Worm (Caenorhabditis elegans): Measurements from ENCODE around the gene F58F12.12.

Gene F58F12.12

DNA sequence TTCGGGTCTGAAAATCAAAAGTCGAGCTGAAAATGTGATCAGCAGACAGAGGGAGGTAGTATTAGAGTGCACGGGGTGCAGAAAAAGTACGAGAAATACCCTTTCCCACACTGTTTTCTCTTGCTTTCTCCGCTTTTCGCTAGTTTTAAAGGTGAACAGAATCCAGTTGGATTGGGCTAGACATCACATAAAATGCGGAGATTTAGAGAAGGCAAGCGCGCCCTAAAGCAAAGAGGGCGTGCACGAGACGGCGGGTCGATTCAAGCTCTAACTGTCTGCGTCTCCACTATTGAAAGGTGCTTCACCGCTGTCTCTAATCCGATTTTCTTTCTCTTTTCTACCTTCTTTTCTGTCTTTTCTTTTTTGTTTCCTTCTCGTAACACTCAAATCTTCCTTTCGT, 10.9 kb upstream of the F58F12.12 start (continued):
- peak; percentile 98 for TF ChIP-seq hlh-30 (tag; optimal IDR thresholded peaks at IDR 0.05; ENCODE audit: insufficient read depth)
- peak; percentile 79 for TF ChIP-seq lin-13 (GFP tag; optimal IDR thresholded peaks at IDR 0.05)
- TF ChIP-seq jun-1 (tag; optimal IDR thresholded peaks at IDR 0.05) = no peak
- TF ChIP-seq Y5F2A.4 (GFP tag; optimal IDR thresholded peaks at IDR 0.05) = no peak
- TF ChIP-seq ceh-62 (tag; optimal IDR thresholded peaks at IDR 0.05) = no peak
- no peak for TF ChIP-seq skn-1 (tag; optimal IDR thresholded peaks at IDR 0.05)
- TF ChIP-seq ama-1 (optimal IDR thresholded peaks at IDR 0.05) = no peak
- TF ChIP-seq ceh-82 (tag; optimal IDR thresholded peaks at IDR 0.05) = no peak

DNA sequence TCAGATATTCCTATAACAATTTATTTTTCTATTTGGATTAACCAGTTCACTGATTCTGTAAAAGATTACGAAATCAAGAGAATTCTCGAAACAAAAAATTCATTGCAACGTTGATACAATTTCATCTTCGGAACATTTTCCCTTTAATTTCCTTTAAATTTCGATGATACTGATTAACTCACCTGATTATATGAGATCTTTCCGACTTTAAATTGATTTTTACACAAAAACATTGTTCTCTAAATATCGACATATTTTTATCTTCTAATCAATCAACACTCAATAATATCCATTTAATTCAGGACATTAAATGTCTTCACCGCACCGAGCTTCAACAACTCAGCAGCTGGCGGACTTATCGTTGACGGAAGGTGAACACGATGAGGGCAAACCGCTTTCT, 10.0 kb upstream of the F58F12.12 start, which contains the start of gene lin-23:
Gene lin-23, plus strand, starts transcription at position 301 of the 400 bp plus-strand sequence.
- TF ChIP-seq unc-62 (GFP tag; optimal IDR thresholded peaks at IDR 0.05 in 1 of 2) (peak in 1 of 2 experiments; percentile 70), unc-62 (tag; optimal IDR thresholded peaks at IDR 0.05) (no peak), rbr-2 (tag; optimal IDR thresholded peaks at IDR 0.05) (no peak), ztf-11 (tag; optimal IDR thresholded peaks at IDR 0.05) (no peak), attf-4 (tag; optimal IDR thresholded peaks at IDR 0.05) (no peak)

DNA sequence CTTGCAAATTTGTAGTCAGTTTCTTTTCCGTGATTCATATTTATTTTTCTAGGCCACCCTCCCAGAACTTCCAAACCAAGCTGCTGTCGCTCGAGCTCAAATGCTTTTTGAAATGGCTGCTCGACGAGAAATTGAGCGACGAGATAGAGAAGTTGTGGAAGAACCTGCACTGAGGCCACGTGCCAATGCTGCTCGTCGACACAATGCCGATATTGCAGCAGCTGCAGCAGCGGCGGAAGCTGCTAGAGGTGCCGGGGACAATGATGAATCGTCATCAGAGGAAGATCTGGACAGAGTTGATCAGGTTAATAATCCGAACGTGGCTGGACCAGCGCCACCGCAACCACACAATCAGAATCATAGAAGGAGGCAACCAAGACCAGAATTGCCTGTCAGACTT, 7.6 kb upstream of the F58F12.12 start:
- TF ChIP-seq set-16 (GFP tag; IDR thresholded peaks at IDR 0.05) (peak; percentile 56), nhr-28 (tag; optimal IDR thresholded peaks at IDR 0.05) (no peak), pha-4 (GFP tag; IDR thresholded peaks at IDR 0.05) (0 out of 2 replicates have a peak, but pooled peaks have one; percentile 8), pha-4 (tag; optimal IDR thresholded peaks at IDR 0.05) (no peak)

DNA sequence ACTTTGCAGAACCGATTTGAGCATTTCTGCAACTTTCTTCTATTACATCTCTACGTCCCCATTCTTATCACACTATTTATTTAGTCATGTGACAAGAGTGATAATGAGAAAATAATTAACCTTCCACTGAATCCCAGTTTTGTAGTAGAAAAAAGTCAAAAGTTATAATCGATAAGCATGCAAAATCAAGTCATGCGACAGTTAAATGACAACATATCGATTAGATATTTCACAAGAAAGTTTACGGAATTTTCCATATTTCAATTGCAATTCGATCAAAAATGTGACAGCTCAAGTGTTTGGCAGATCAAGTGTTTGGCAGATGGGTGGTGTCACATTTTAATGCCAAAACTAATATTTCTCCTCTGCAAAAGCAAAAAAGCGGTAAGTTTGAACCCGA, 6.3 kb upstream of the F58F12.12 start:
- TF ChIP-seq lin-38 (GFP tag; IDR thresholded peaks at IDR 0.05) = peak; percentile 31
- TF ChIP-seq ztf-7 (tag; optimal IDR thresholded peaks at IDR 0.05) = no peak
- TF ChIP-seq nhr-48 (tag; optimal IDR thresholded peaks at IDR 0.05) = peak; percentile 49
- no peak for TF ChIP-seq nhr-6 (tag; optimal IDR thresholded peaks at IDR 0.05)
- TF ChIP-seq dmd-6 (GFP tag; IDR thresholded peaks at IDR 0.05) = peak; percentile 65
- TF ChIP-seq nhr-28 (tag; optimal IDR thresholded peaks at IDR 0.05) = peak; percentile 40
- no peak for TF ChIP-seq daf-16 (GFP tag; optimal IDR thresholded peaks at IDR 0.05)
- TF ChIP-seq daf-16 (tag; optimal IDR thresholded peaks at IDR 0.05) = peak; percentile 52
- TF ChIP-seq aly-2 (tag; optimal IDR thresholded peaks at IDR 0.05) = no peak
- peak; percentile 38 for TF ChIP-seq hlh-11 (tag; optimal IDR thresholded peaks at IDR 0.05)
- peak; percentile 62 for TF ChIP-seq T20F7.1 (GFP tag; optimal IDR thresholded peaks at IDR 0.05)
- peak; percentile 72 for TF ChIP-seq dve-1 (tag; optimal IDR thresholded peaks at IDR 0.05; ENCODE audit: insufficient read depth)
- no peak for TF ChIP-seq lin-29 (GFP tag; IDR thresholded peaks at IDR 0.05)
- peak; percentile 73 for TF ChIP-seq hlh-30 (tag; optimal IDR thresholded peaks at IDR 0.05; ENCODE audit: insufficient read depth)

DNA sequence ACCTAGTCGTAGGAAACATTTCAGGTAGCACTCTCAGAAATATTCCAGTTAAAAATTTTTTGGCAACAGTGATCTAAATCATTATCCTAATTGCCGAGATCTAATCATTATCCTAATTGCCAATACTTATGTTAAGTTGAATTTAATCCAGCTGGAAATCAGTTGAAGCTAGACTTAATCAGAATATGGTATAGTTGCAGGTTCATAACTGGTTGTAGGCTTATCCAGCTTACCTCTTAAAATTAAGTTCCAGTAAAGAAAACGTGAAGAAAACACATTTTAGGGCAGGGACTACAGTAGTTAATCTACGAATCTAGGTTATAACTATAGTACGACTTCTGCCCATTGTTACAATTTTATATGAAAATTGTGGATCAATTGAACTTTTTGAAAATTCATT, 4.3 kb upstream of the F58F12.12 start:
- TF ChIP-seq ceh-32 (tag; optimal IDR thresholded peaks at IDR 0.05; ENCODE audit: poor library complexity) (no peak), zip-11 (GFP tag; IDR thresholded peaks at IDR 0.05) (no peak), jun-1 (tag; optimal IDR thresholded peaks at IDR 0.05) (no peak), aha-1 (tag) (peak; percentile 93)

DNA sequence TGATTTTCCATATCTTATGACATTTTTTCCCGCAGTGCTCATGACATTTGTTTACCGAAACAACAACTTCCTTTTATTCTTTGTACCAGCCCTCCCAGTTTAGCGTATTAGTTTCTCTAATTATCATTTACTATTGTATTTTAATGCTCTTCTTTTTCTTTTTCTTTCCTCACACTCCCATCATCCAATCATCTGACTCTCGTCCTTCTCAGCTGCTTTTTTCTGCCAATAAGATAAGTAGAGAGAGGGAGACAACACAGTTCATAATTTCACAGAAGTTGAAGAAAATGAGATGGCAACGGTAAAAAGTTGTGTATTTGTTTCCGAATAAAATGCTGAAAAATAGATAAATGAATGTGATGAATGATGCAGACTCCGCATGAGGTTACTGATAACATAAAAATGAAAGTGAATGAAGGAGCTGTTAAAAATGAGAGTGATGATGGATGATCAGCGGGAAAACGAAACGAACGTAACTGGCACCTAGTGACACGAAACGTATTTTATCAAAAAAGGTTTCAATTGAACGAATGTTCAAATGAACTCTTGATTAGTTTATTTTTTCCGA, 3.5 kb upstream of the F58F12.12 start:
- TF ChIP-seq lin-1 (GFP tag; IDR thresholded peaks at IDR 0.05) = no peak
- TF ChIP-seq dmd-6 (GFP tag; IDR thresholded peaks at IDR 0.05) = peak; percentile 70
- TF ChIP-seq hlh-30 (tag; optimal IDR thresholded peaks at IDR 0.05; ENCODE audit: insufficient read depth) = peak; percentile 49
- TF ChIP-seq nhr-76 (tag; optimal IDR thresholded peaks at IDR 0.05) = no peak
- peak; percentile 71 for TF ChIP-seq pqm-1 (tag; optimal IDR thresholded peaks at IDR 0.05)
- TF ChIP-seq daf-16 (GFP tag; optimal IDR thresholded peaks at IDR 0.05) = no peak
- TF ChIP-seq daf-16 (tag; optimal IDR thresholded peaks at IDR 0.05) = peak; percentile 53
- peak; percentile 13 for TF ChIP-seq mep-1 (tag; optimal IDR thresholded peaks at IDR 0.05)
- peak in 1 of 2 experiments; percentile 69 for TF ChIP-seq unc-62 (GFP tag; optimal IDR thresholded peaks at IDR 0.05 in 1 of 2)
- TF ChIP-seq unc-62 (tag; optimal IDR thresholded peaks at IDR 0.05) = no peak
- peak; percentile 74 for TF ChIP-seq nhr-28 (tag; optimal IDR thresholded peaks at IDR 0.05)
- TF ChIP-seq nhr-77 (tag; optimal IDR thresholded peaks at IDR 0.05) = peak; percentile 44
- no peak for TF ChIP-seq nhr-111 (GFP tag; optimal IDR thresholded peaks at IDR 0.05)
- no peak for TF ChIP-seq egl-27 (tag; optimal IDR thresholded peaks at IDR 0.05)
- peak; percentile 43 for TF ChIP-seq hlh-11 (tag; optimal IDR thresholded peaks at IDR 0.05)
- TF ChIP-seq dve-1 (tag; optimal IDR thresholded peaks at IDR 0.05; ENCODE audit: insufficient read depth) = peak; percentile 52
